Fruit fly (Drosophila melanogaster) whole organism, adult: ENCODE data around the gene CG43672.

Source experiments
- CG7101 ChIP-seq: fragments of 200-800 bp; sonication (Bioruptor generic); optimal IDR thresholded peaks from 2 replicates; lab custom pipeline; 2018; ENCODE audit warnings: missing biosample characterization, mild to moderate bottlenecking, missing genetic modification characterization, moderate library complexity
- cic ChIP-seq: fragments of 200-800 bp; sonication (Bioruptor generic); optimal IDR thresholded peaks from 2 replicates; lab custom pipeline; 2017; ENCODE audit warnings: missing biosample characterization, mild to moderate bottlenecking, missing genetic modification characterization, moderate library complexity
- cnc ChIP-seq, 2 experiments: fragments of >200 bp; optimal IDR thresholded peaks; 2 replicates each; lab custom pipeline; 2017
- ovo ChIP-seq: fragments of 200-800 bp; sonication (Bioruptor generic); optimal IDR thresholded peaks from 2 replicates; lab custom pipeline; 2016; ENCODE audit warnings: missing biosample characterization, missing genetic modification characterization
- tj ChIP-seq: fragments of 200-800 bp; sonication (Bioruptor generic); optimal IDR thresholded peaks from 3 replicates; lab custom pipeline; 2017; ENCODE audit warnings: missing biosample characterization, mild to moderate bottlenecking, missing genetic modification characterization, moderate library complexity
- toe ChIP-seq: fragments of 200-800 bp; sonication (Bioruptor generic); optimal IDR thresholded peaks from 2 replicates; lab custom pipeline; 2016; ENCODE audit warnings: missing biosample characterization, missing genetic modification characterization

DNA sequence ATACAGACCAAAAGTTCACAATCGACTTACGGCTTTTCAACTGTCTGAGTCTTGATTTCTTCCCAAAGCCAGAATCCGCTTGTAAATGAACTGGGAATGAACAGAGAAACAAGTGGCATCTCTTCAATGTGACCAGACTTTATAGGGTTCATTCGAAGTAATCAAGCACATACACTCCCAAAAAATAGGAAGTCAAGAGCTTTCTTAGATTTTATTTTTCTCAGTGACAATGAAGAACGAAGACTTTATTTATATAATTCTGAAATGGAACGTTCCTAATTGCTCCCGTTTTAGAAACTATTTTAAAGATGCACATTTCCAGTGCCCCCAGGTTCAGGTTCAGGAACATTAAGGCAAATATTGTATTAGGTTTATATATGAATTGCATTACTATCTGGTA, 35.2 kb downstream of the CG43672 start:
- no peak for TF ChIP-seq cic (GFP tag; lab: Kevin White, UChicago)
- no peak for TF ChIP-seq tj (GFP tag; lab: Kevin White, UChicago)
- TF ChIP-seq ovo (GFP tag; lab: Kevin White, UChicago), result no peak
- no peak for TF ChIP-seq cnc (optimal IDR thresholded peaks at IDR 0.05; lab: Kevin White, UChicago)
- TF ChIP-seq toe (GFP tag; lab: Kevin White, UChicago), result no peak
- TF ChIP-seq CG7101 (tag; lab: Kevin White, UChicago), result no peak
